Worm (Caenorhabditis elegans): ENCODE measurements around the gene ztf-14.

Gene ztf-14

ce11 chrX:14476625-14477257, 19.1 kb upstream of the ztf-14 start (continued):
- no peak for TF ChIP-seq F52B5.7 (tag; optimal IDR thresholded peaks at IDR 0.05)
- no peak for TF ChIP-seq lsy-27 (tag; optimal IDR thresholded peaks at IDR 0.05; ENCODE audit: borderline replicate concordance, insufficient read depth)
- TF ChIP-seq dpff-1 (tag; optimal IDR thresholded peaks at IDR 0.05) = no peak
- TF ChIP-seq Y56A3A.18 (GFP tag; IDR thresholded peaks at IDR 0.05) = peak; percentile 60; the same call in 1 of the 2 replicates
- TF ChIP-seq tbp1 (GFP tag; optimal IDR thresholded peaks at IDR 0.05) = peak; percentile 76
- TF ChIP-seq B0019.2 (GFP tag; conservative IDR thresholded peaks at IDR 0.05) = no peak
- peak; percentile 39 for TF ChIP-seq ztf-18 (tag; optimal IDR thresholded peaks at IDR 0.05)
- TF ChIP-seq nhr-90 (tag; optimal IDR thresholded peaks at IDR 0.05) = peak; percentile 64
- TF ChIP-seq ceh-40 (GFP tag; IDR thresholded peaks at IDR 0.05) = peak; percentile 79
- no peak for TF ChIP-seq D2030.7 (GFP tag; IDR thresholded peaks at IDR 0.05)
- TF ChIP-seq ccch-3 (GFP tag; optimal IDR thresholded peaks at IDR 0.05) = no peak
- peak; percentile 25; the same call in 1 of the 2 replicates for TF ChIP-seq ekl-4 (GFP tag; IDR thresholded peaks at IDR 0.05)
- peak; percentile 81 for TF ChIP-seq chd-7 (tag; optimal IDR thresholded peaks at IDR 0.05)
- peak; percentile 14 for TF ChIP-seq nhr-80 (tag; optimal IDR thresholded peaks at IDR 0.05)
- TF ChIP-seq T26A5.8 (tag; optimal IDR thresholded peaks at IDR 0.05) = no peak
- no peak for TF ChIP-seq madf-10 (tag; optimal IDR thresholded peaks at IDR 0.05)
- TF ChIP-seq snpc-1.3 (tag; optimal IDR thresholded peaks at IDR 0.05; ENCODE audit: insufficient read depth) = peak; percentile 6
- TF ChIP-seq F37B4.10 (GFP tag; IDR thresholded peaks at IDR 0.05) = no peak
- TF ChIP-seq mel-28 (tag; optimal IDR thresholded peaks at IDR 0.05; ENCODE audit: borderline replicate concordance) = no peak
- peak; percentile 99 for TF ChIP-seq cebp-1 (GFP tag; IDR thresholded peaks at IDR 0.05)
- peak; percentile 100 for TF ChIP-seq cebp-1 (tag; optimal IDR thresholded peaks at IDR 0.05)
- TF ChIP-seq ztf-28 (GFP tag; IDR thresholded peaks at IDR 0.05) = no peak
- TF ChIP-seq ama-1 (optimal IDR thresholded peaks at IDR 0.05) = no peak
- TF ChIP-seq ama-1 (GFP tag; optimal IDR thresholded peaks at IDR 0.05) = no peak
- TF ChIP-seq K12H6.12 (tag; optimal IDR thresholded peaks at IDR 0.05) = no peak
- TF ChIP-seq tlf-1 (GFP tag; optimal IDR thresholded peaks at IDR 0.05) = no peak
- TF ChIP-seq pbrm-1 (GFP tag; IDR thresholded peaks at IDR 0.05) = peak; percentile 73
- TF ChIP-seq repo-1 (tag; optimal IDR thresholded peaks at IDR 0.05) = peak; percentile 83
- TF ChIP-seq sea-2 (GFP tag; IDR thresholded peaks at IDR 0.05) = no peak
- no peak for TF ChIP-seq ceh-79 (tag; optimal IDR thresholded peaks at IDR 0.05)
- TF ChIP-seq mes-4 (tag; optimal IDR thresholded peaks at IDR 0.05) = no peak
- TF ChIP-seq sdz-38 (tag; optimal IDR thresholded peaks at IDR 0.05) = no peak
- TF ChIP-seq die-1 (tag; optimal IDR thresholded peaks at IDR 0.05) = no peak
- TF ChIP-seq hlh-26 (GFP tag; conservative IDR thresholded peaks at IDR 0.05) = no peak
- peak in 1 of 2 experiments; percentile 22 for TF ChIP-seq rec-8 (tag; optimal IDR thresholded peaks at IDR 0.05)
- peak; percentile 51 for TF ChIP-seq atf-7 (tag; optimal IDR thresholded peaks at IDR 0.05)
- no peak for TF ChIP-seq bed-2 (GFP tag; IDR thresholded peaks at IDR 0.05)
- TF ChIP-seq efl-1 (GFP tag; optimal IDR thresholded peaks at IDR 0.05) = no peak
- no peak for TF ChIP-seq snpc-1.1 (tag; optimal IDR thresholded peaks at IDR 0.05; ENCODE audit: insufficient read depth)
- TF ChIP-seq egl-44 (GFP tag; IDR thresholded peaks at IDR 0.05) = peak; percentile 28; the same call in 1 of the 2 replicates
- no peak for TF ChIP-seq F49E8.2 (tag; optimal IDR thresholded peaks at IDR 0.05; ENCODE audit: insufficient read depth)
- TF ChIP-seq aptf-3 (GFP tag; IDR thresholded peaks at IDR 0.05) = no peak
- TF ChIP-seq nhr-179 (tag; optimal IDR thresholded peaks at IDR 0.05) = no peak
- TF ChIP-seq ztf-6 (GFP tag; IDR thresholded peaks at IDR 0.05) = no peak
- no peak for TF ChIP-seq unc-62 (GFP tag; optimal IDR thresholded peaks at IDR 0.05)
- peak; percentile 39 for TF ChIP-seq nhr-27 (tag; optimal IDR thresholded peaks at IDR 0.05)
- TF ChIP-seq nfya-2 (GFP tag; IDR thresholded peaks at IDR 0.05) = no peak
- no peak for TF ChIP-seq ceh-27 (GFP tag; optimal IDR thresholded peaks at IDR 0.05)
